Fruit fly (Drosophila melanogaster) whole organism, embryonic: ENCODE results near the gene HemK2.

Experiments
- Asciz ChIP-seq: fragments of 200-800 bp; sonication (Bioruptor generic); optimal IDR thresholded peaks from 2 replicates; lab custom pipeline; 2017; ENCODE audit warnings: missing biosample characterization, mild to moderate bottlenecking, missing genetic modification characterization, missing genetic modification reagents
- Atf3 ChIP-seq: fragments of 200-800 bp; sonication (Bioruptor generic); optimal IDR thresholded peaks from 3 replicates; lab custom pipeline; 2016; ENCODE audit warnings: missing biosample characterization, missing genetic modification characterization
- Awh ChIP-seq: fragments of 200-800 bp; sonication (Bioruptor generic); IDR thresholded peaks from 2 replicates; pipeline ENCODE4, ENCODE4 v1.3.6; 2022; ENCODE audit warnings: missing biosample characterization, missing genetic modification characterization
- BEAF-32 ChIP-seq: fragments of 200-800 bp; sonication (Bioruptor generic); optimal IDR thresholded peaks from 3 replicates; lab custom pipeline; 2017; ENCODE audit warnings: missing biosample characterization, missing genetic modification characterization, mild to moderate bottlenecking, moderate library complexity, missing genetic modification reagents
- C15 ChIP-seq: fragments of 200-800 bp; sonication (Bioruptor generic); IDR thresholded peaks from 3 replicates; pipeline ENCODE4 v1.3.6; 2022; ENCODE audit warnings: missing biosample characterization, missing genetic modification characterization
- CG11695 ChIP-seq: fragments of 200-800 bp; sonication (Bioruptor generic); IDR thresholded peaks from 3 replicates; pipeline ENCODE4 v1.3.6; 2022; ENCODE audit warnings: missing biosample characterization, missing genetic modification characterization
- CG12104 ChIP-seq: fragments of 200-800 bp; sonication (Bioruptor generic); optimal IDR thresholded peaks from 3 replicates; lab custom pipeline; 2016; ENCODE audit warnings: missing biosample characterization, missing genetic modification characterization
- CG13624 ChIP-seq: fragments of 200-800 bp; sonication (Bioruptor generic); optimal IDR thresholded peaks from 2 replicates; lab custom pipeline; 2016; ENCODE audit warnings: missing biosample characterization, missing genetic modification characterization
- CG16863 ChIP-seq: fragments of 200-800 bp; sonication (Bioruptor generic); optimal IDR thresholded peaks from 3 replicates; lab custom pipeline; 2016; ENCODE audit warnings: missing biosample characterization, missing genetic modification characterization
- CG17829 ChIP-seq: fragments of 200-800 bp; optimal IDR thresholded peaks from 2 replicates; lab custom pipeline; 2019; ENCODE audit warnings: missing biosample characterization, mild to moderate bottlenecking, missing genetic modification characterization, moderate library complexity
- CG30020 ChIP-seq: fragments of 200-800 bp; optimal IDR thresholded peaks from 2 replicates; lab custom pipeline; 2019; ENCODE audit warnings: missing biosample characterization, mild to moderate bottlenecking, missing genetic modification characterization, moderate library complexity
- CG30403 ChIP-seq: fragments of 200-800 bp; sonication (Bioruptor generic); optimal IDR thresholded peaks from 3 replicates; lab custom pipeline; 2016; ENCODE audit warnings: missing biosample characterization, missing genetic modification characterization
- CG33213 ChIP-seq: fragments of 200-800 bp; sonication (Bioruptor generic); optimal IDR thresholded peaks from 3 replicates; lab custom pipeline; 2016; ENCODE audit warnings: missing biosample characterization, missing genetic modification characterization
- CG9215 ChIP-seq: fragments of 200-800 bp; sonication (Bioruptor generic); IDR thresholded peaks from 2 replicates; pipeline ENCODE4 v1.3.6; 2022; ENCODE audit warnings: missing biosample characterization, missing genetic modification characterization
- CG9609 ChIP-seq: fragments of 200-800 bp; sonication (Bioruptor generic); optimal IDR thresholded peaks from 3 replicates; lab custom pipeline; 2016; ENCODE audit warnings: missing biosample characterization, missing genetic modification characterization
- CG9876 ChIP-seq: fragments of 200-800 bp; sonication (Bioruptor generic); optimal IDR thresholded peaks from 2 replicates; lab custom pipeline; 2016; ENCODE audit warnings: missing biosample characterization, missing genetic modification characterization
- CoRest ChIP-seq: fragments of 200-800 bp; sonication (Bioruptor generic); optimal IDR thresholded peaks from 3 replicates; lab custom pipeline; 2018; ENCODE audit warnings: missing biosample characterization, mild to moderate bottlenecking, missing genetic modification characterization, moderate library complexity
- Dip3 ChIP-seq: fragments of 200-800 bp; sonication (Bioruptor generic); optimal IDR thresholded peaks from 3 replicates; lab custom pipeline; 2016; ENCODE audit warnings: missing biosample characterization, missing genetic modification characterization
- Doc2 ChIP-seq: fragments of 200-800 bp; sonication (Bioruptor generic); IDR thresholded peaks from 2 replicates; pipeline ENCODE4 v1.3.6; 2022; ENCODE audit warnings: missing biosample characterization, missing genetic modification characterization
- ERR ChIP-seq: fragments of 200-800 bp; sonication (Bioruptor generic); optimal IDR thresholded peaks from 2 replicates; lab custom pipeline; 2016; ENCODE audit warnings: missing biosample characterization, missing genetic modification characterization
- Elba2 ChIP-seq: fragments of 200-800 bp; sonication (Bioruptor generic); optimal IDR thresholded peaks from 3 replicates; lab custom pipeline; 2016; ENCODE audit warnings: missing biosample characterization, missing genetic modification characterization
- H2.0 ChIP-seq: fragments of 200-800 bp; sonication (Bioruptor generic); IDR thresholded peaks from 2 replicates; pipeline ENCODE4 v1.3.6; 2022; ENCODE audit warnings: missing biosample characterization, missing genetic modification characterization
- HLH54F ChIP-seq: fragments of 200-800 bp; sonication (Bioruptor generic); optimal IDR thresholded peaks from 3 replicates; lab custom pipeline; 2016; ENCODE audit warnings: missing biosample characterization, missing genetic modification characterization
- Hey ChIP-seq: fragments of 200-800 bp; sonication (Bioruptor generic); optimal IDR thresholded peaks from 3 replicates; lab custom pipeline; 2018; ENCODE audit warnings: missing biosample characterization, mild to moderate bottlenecking, missing genetic modification characterization
- HmgD ChIP-seq: fragments of 200-800 bp; sonication (Bioruptor generic); optimal IDR thresholded peaks from 3 replicates; lab custom pipeline; 2016; ENCODE audit warnings: missing biosample characterization, missing genetic modification characterization
- MESR4 ChIP-seq: fragments of 200-800 bp; sonication (Bioruptor generic); optimal IDR thresholded peaks from 2 replicates; lab custom pipeline; 2018; ENCODE audit warnings: missing biosample characterization, mild to moderate bottlenecking, missing genetic modification characterization, moderate library complexity
- Med ChIP-seq: fragments of 200-800 bp; sonication (Bioruptor generic); peaks from one replicate; lab custom pipeline; 2016; ENCODE audit warnings: missing biosample characterization, missing genetic modification characterization, mild to moderate bottlenecking, inconsistent platforms, moderate library complexity
- NC2β ChIP-seq: fragments of 200-800 bp; sonication (Bioruptor generic); optimal IDR thresholded peaks from 2 replicates; lab custom pipeline; 2016; ENCODE audit warnings: missing biosample characterization, missing genetic modification characterization
- ab ChIP-seq: fragments of 200-800 bp; sonication (Bioruptor generic); optimal IDR thresholded peaks from 2 replicates; lab custom pipeline; 2016; ENCODE audit warnings: missing biosample characterization, missing genetic modification characterization
- ato ChIP-seq: fragments of 200-800 bp; sonication (Bioruptor generic); IDR thresholded peaks from 2 replicates; pipeline ENCODE4 v1.3.6; 2022; ENCODE audit warnings: missing biosample characterization, missing genetic modification characterization; ENCODE audit not compliant: partially characterized antibody
- en ChIP-seq: fragments of 200-800 bp; sonication (Bioruptor generic); optimal IDR thresholded peaks from 2 replicates; lab custom pipeline; 2016; ENCODE audit warnings: missing biosample characterization, missing genetic modification characterization
- exex ChIP-seq: fragments of 200-800 bp; sonication (Bioruptor generic); optimal IDR thresholded peaks from 4 replicates; lab custom pipeline; 2018; ENCODE audit warnings: missing biosample characterization, mild to moderate bottlenecking, missing genetic modification characterization, moderate library complexity
- eyg ChIP-seq: fragments of 200-800 bp; sonication (Bioruptor generic); optimal IDR thresholded peaks from 3 replicates; lab custom pipeline; 2016; ENCODE audit warnings: missing biosample characterization, missing genetic modification characterization
- fd64A ChIP-seq: fragments of 200-800 bp; sonication (Bioruptor generic); optimal IDR thresholded peaks from 3 replicates; lab custom pipeline; 2018; ENCODE audit warnings: missing biosample characterization, mild to moderate bottlenecking, missing genetic modification characterization
- grau ChIP-seq: fragments of 200-800 bp; optimal IDR thresholded peaks from 3 replicates; lab custom pipeline; 2019; ENCODE audit warnings: missing biosample characterization, mild to moderate bottlenecking, missing genetic modification characterization, moderate library complexity
- grn ChIP-seq: fragments of 200-800 bp; sonication (Bioruptor generic); optimal IDR thresholded peaks from 3 replicates; lab custom pipeline; 2017; ENCODE audit warnings: missing biosample characterization, missing genetic modification characterization
- ham ChIP-seq: fragments of 200-800 bp; sonication (Bioruptor generic); IDR thresholded peaks from 2 replicates; pipeline ENCODE4 v1.3.6; 2022; ENCODE audit warnings: missing biosample characterization, missing genetic modification characterization
- hb ChIP-seq: fragments of 200-800 bp; sonication (Bioruptor generic); IDR thresholded peaks from 3 replicates; pipeline ENCODE4 v1.3.6; 2022; ENCODE audit warnings: missing biosample characterization, missing genetic modification characterization; ENCODE audit not compliant: partially characterized antibody
- insv ChIP-seq, 2 experiments: fragments of 200-800 bp; sonication (Bioruptor generic); optimal IDR thresholded peaks; 3 replicates each; lab custom pipeline; 2016 to 2018; ENCODE audit warnings: missing biosample characterization in 2 of 2, missing genetic modification characterization in 2 of 2
- lov ChIP-seq, 2 experiments: fragments of 200-800 bp in 1 of 2; fragments of >200 bp in 1 of 2; sonication (Bioruptor generic) in 1 of 2; IDR thresholded peaks in 1 of 2; optimal IDR thresholded peaks in 1 of 2; 2 replicates in 1 of 2; 3 replicates in 1 of 2; pipeline versions ENCODE4 v1.3.6 to Lab custom; 2017 to 2022; ENCODE audit warnings: missing biosample characterization in 1 of 2, missing genetic modification characterization in 1 of 2
- nom ChIP-seq: fragments of 200-800 bp; sonication (Bioruptor generic); optimal IDR thresholded peaks from 2 replicates; lab custom pipeline; 2017; ENCODE audit warnings: missing biosample characterization, missing genetic modification characterization, mild to moderate bottlenecking, moderate library complexity, missing genetic modification reagents
- run ChIP-seq: fragments of 200-800 bp; sonication (Bioruptor generic); optimal IDR thresholded peaks from 3 replicates; lab custom pipeline; 2018; ENCODE audit warnings: missing biosample characterization, mild to moderate bottlenecking, missing genetic modification characterization
- sd ChIP-seq: fragments of 200-800 bp; sonication (Bioruptor generic); optimal IDR thresholded peaks from 3 replicates; lab custom pipeline; 2018; ENCODE audit warnings: missing biosample characterization, mild to moderate bottlenecking, missing genetic modification characterization, moderate library complexity
- slbo ChIP-seq: fragments of 200-800 bp; sonication (Bioruptor generic); IDR thresholded peaks from 2 replicates; pipeline ENCODE4 v1.3.6; 2022; ENCODE audit warnings: missing biosample characterization, missing genetic modification characterization
- slou ChIP-seq: fragments of 200-800 bp; sonication (Bioruptor generic); optimal IDR thresholded peaks from 3 replicates; lab custom pipeline; 2016; ENCODE audit warnings: missing biosample characterization, missing genetic modification characterization
- stwl ChIP-seq: fragments of 200-800 bp; sonication (Bioruptor generic); optimal IDR thresholded peaks from 3 replicates; lab custom pipeline; 2018; ENCODE audit warnings: missing biosample characterization, mild to moderate bottlenecking, missing genetic modification characterization, moderate library complexity
- unpg ChIP-seq: fragments of 200-800 bp; sonication (Bioruptor generic); optimal IDR thresholded peaks from 3 replicates; lab custom pipeline; 2018; ENCODE audit warnings: missing biosample characterization, mild to moderate bottlenecking, missing genetic modification characterization, moderate library complexity
- vvl ChIP-seq: fragments of 200-800 bp; sonication (Bioruptor generic); IDR thresholded peaks from 2 replicates; pipeline ENCODE4 v1.3.6; 2022; ENCODE audit warnings: missing biosample characterization, missing genetic modification characterization
- zen2 ChIP-seq: fragments of 200-800 bp; sonication (Bioruptor generic); IDR thresholded peaks from 3 replicates; pipeline ENCODE4 v1.3.6; 2022; ENCODE audit warnings: missing biosample characterization, missing genetic modification characterization; ENCODE audit not compliant: partially characterized antibody
- zf30C ChIP-seq: fragments of 200-800 bp; sonication (Bioruptor generic); optimal IDR thresholded peaks from 3 replicates; lab custom pipeline; 2018; ENCODE audit warnings: missing biosample characterization, mild to moderate bottlenecking, missing genetic modification characterization

The HemK2 gene

dm6 chr2L:2769476-2770185, 10.2 kb upstream of the HemK2 start, which contains the start of the genes colt and HINT1 (continued):
- peak; percentile 47 for TF ChIP-seq CoRest (tag; lab: Kevin White, UChicago)
- no peak for TF ChIP-seq CG9215 (GFP tag; lab: Robert Waterston, UW)
- TF ChIP-seq ab = no peak
- TF ChIP-seq H2.0 = no peak
- no peak for TF ChIP-seq slou (GFP tag; lab: Kevin White, UChicago)
- peak; percentile 84 for TF ChIP-seq sd
- no peak for TF ChIP-seq Asciz (GFP tag; lab: Kevin White, UChicago)
- peak; percentile 66 for TF ChIP-seq BEAF-32 (GFP tag; lab: Kevin White, UChicago)
- TF ChIP-seq HLH54F (GFP tag; lab: Kevin White, UChicago) = no peak
- TF ChIP-seq NC2β (GFP tag; lab: Kevin White, UChicago) = no peak
- no peak for TF ChIP-seq CG12104 (GFP tag; lab: Kevin White, UChicago)
- peak; percentile 2 for TF ChIP-seq ERR (GFP tag; lab: Kevin White, UChicago)
- TF ChIP-seq CG30403 (GFP tag; lab: Kevin White, UChicago) = no peak
- no peak for TF ChIP-seq lov (optimal IDR thresholded peaks at IDR 0.05; lab: Kevin White, UChicago)
- TF ChIP-seq lov (GFP tag; IDR thresholded peaks at IDR 0.05; lab: Robert Waterston, UW) = no peak
- TF ChIP-seq Doc2 (GFP tag; lab: Robert Waterston, UW) = no peak
- TF ChIP-seq exex (tag; lab: Kevin White, UChicago) = peak; percentile 13
- peak; percentile 72 for TF ChIP-seq CG30020 (tag; lab: Kevin White, UChicago)
- peak; percentile 80 for TF ChIP-seq stwl
- TF ChIP-seq CG13624 (GFP tag; lab: Kevin White, UChicago) = no peak
- TF ChIP-seq grn (GFP tag; lab: Kevin White, UChicago) = peak; percentile 64
- peak; percentile 99 for TF ChIP-seq nom (GFP tag; lab: Kevin White, UChicago)
- TF ChIP-seq CG11695 (GFP tag; lab: Robert Waterston, UW) = 0 out of 3 replicates have a peak, but pooled peaks have one; percentile 28
- peak in 1 of 2 experiments; percentile 33 for TF ChIP-seq insv (GFP tag; optimal IDR thresholded peaks at IDR 0.05; lab: Kevin White, UChicago)
- TF ChIP-seq Dip3 (GFP tag; lab: Kevin White, UChicago) = no peak
- peak; percentile 53 for TF ChIP-seq CG33213 (GFP tag; lab: Kevin White, UChicago)
- peak; percentile 9; the same call in 1 of the 2 replicates for TF ChIP-seq slbo (GFP tag; lab: Robert Waterston, UW)
- no peak for TF ChIP-seq Awh (GFP tag; lab: Robert Waterston, UW)
- TF ChIP-seq C15 (GFP tag; lab: Robert Waterston, UW) = no peak
- TF ChIP-seq HmgD (GFP tag; lab: Kevin White, UChicago) = no peak
- TF ChIP-seq Elba2 (GFP tag; lab: Kevin White, UChicago) = no peak
- TF ChIP-seq Hey (tag; lab: Kevin White, UChicago) = no peak
- no peak for TF ChIP-seq CG9876 (GFP tag; lab: Kevin White, UChicago)
- TF ChIP-seq grau = peak; percentile 38
- no peak for TF ChIP-seq ato (GFP tag; lab: Robert Waterston, UW)
- no peak for TF ChIP-seq eyg
- TF ChIP-seq CG17829 (tag; lab: Kevin White, UChicago) = peak; percentile 52
- TF ChIP-seq zen2 (GFP tag; lab: Robert Waterston, UW) = no peak
- TF ChIP-seq fd64A = no peak
- peak; percentile 6 for TF ChIP-seq zf30C (GFP tag; lab: Kevin White, UChicago)
- peak; percentile 85 for TF ChIP-seq Med (GFP tag; lab: Kevin White, UChicago)
- TF ChIP-seq vvl (GFP tag; lab: Robert Waterston, UW) = peak; percentile 57
- no peak for TF ChIP-seq CG16863
- no peak for TF ChIP-seq run (tag; lab: Kevin White, UChicago)
- TF ChIP-seq unpg (GFP tag; lab: Kevin White, UChicago) = no peak
- TF ChIP-seq ham (GFP tag; lab: Robert Waterston, UW) = no peak
- no peak for TF ChIP-seq hb (GFP tag; lab: Robert Waterston, UW)
- no peak for TF ChIP-seq en (GFP tag; lab: Kevin White, UChicago)
- TF ChIP-seq CG9609 (GFP tag; lab: Kevin White, UChicago) = no peak
- peak; percentile 96 for TF ChIP-seq MESR4 (GFP tag; lab: Kevin White, UChicago)
- no peak for TF ChIP-seq Atf3 (GFP tag; lab: Kevin White, UChicago)
